Fruit fly (Drosophila melanogaster) whole organism, embryonic: ENCODE results near the gene Jon99Ci.

Source experiments
- Blimp-1 ChIP-seq: fragments of 200-800 bp; sonication (Bioruptor generic); optimal IDR thresholded peaks from 3 replicates; lab custom pipeline; 2018; ENCODE audit warnings: missing biosample characterization, missing genetic modification characterization, mild to moderate bottlenecking, moderate library complexity, missing genetic modification reagents
- CG10147 ChIP-seq: fragments of 200-800 bp; sonication (Bioruptor generic); optimal IDR thresholded peaks from 2 replicates; lab custom pipeline; 2019; ENCODE audit warnings: missing biosample characterization, mild to moderate bottlenecking, missing genetic modification characterization, moderate library complexity
- CG10979 ChIP-seq: fragments of 200-800 bp; sonication (Bioruptor generic); optimal IDR thresholded peaks from 2 replicates; lab custom pipeline; 2018; ENCODE audit warnings: missing biosample characterization, mild to moderate bottlenecking, missing genetic modification characterization, moderate library complexity
- CG11247 ChIP-seq: fragments of 200-800 bp; sonication (Bioruptor generic); IDR thresholded peaks from 2 replicates; pipeline ENCODE4 v1.3.6; 2022; ENCODE audit warnings: missing biosample characterization, missing genetic modification characterization
- CG11456 ChIP-seq: fragments of 200-800 bp; sonication (Bioruptor generic); IDR thresholded peaks from 3 replicates; pipeline ENCODE4 v1.3.6; 2022; ENCODE audit warnings: missing biosample characterization, missing genetic modification characterization
- CG17612 ChIP-seq: fragments of 200-800 bp; sonication (Bioruptor generic); IDR thresholded peaks from 2 replicates; pipeline ENCODE4 v1.3.6; 2022; ENCODE audit warnings: missing biosample characterization, missing genetic modification characterization
- CG2129 ChIP-seq: fragments of 200-800 bp; sonication (Bioruptor generic); IDR thresholded peaks from 2 replicates; pipeline ENCODE4 v1.3.6; 2022; ENCODE audit warnings: missing biosample characterization, missing genetic modification characterization; ENCODE audit not compliant: partially characterized antibody
- CG2202 ChIP-seq: fragments of 200-800 bp; sonication (Bioruptor generic); optimal IDR thresholded peaks from 2 replicates; lab custom pipeline; 2018; ENCODE audit warnings: missing biosample characterization, mild to moderate bottlenecking, missing genetic modification characterization
- CG2712 ChIP-seq: fragments of 200-800 bp; optimal IDR thresholded peaks from 3 replicates; lab custom pipeline; 2019; ENCODE audit warnings: missing biosample characterization, mild to moderate bottlenecking, missing genetic modification characterization, moderate library complexity
- CG31365 ChIP-seq: fragments of 200-800 bp; sonication (Bioruptor generic); optimal IDR thresholded peaks from 2 replicates; lab custom pipeline; 2018; ENCODE audit warnings: missing biosample characterization, mild to moderate bottlenecking, missing genetic modification characterization
- CG32767 ChIP-seq: fragments of 200-800 bp; sonication (Bioruptor generic); IDR thresholded peaks from 2 replicates; pipeline ENCODE4 v1.3.6; 2022; ENCODE audit warnings: missing biosample characterization, missing genetic modification characterization
- CG3281 ChIP-seq: fragments of 200-800 bp; sonication (Bioruptor generic); optimal IDR thresholded peaks from 3 replicates; lab custom pipeline; 2017; ENCODE audit warnings: missing biosample characterization, mild to moderate bottlenecking, missing genetic modification characterization
- CG3726 ChIP-seq: fragments of 200-800 bp; sonication (Bioruptor generic); IDR thresholded peaks from 3 replicates; pipeline ENCODE4, ENCODE4 v1.3.6; 2022; ENCODE audit warnings: missing biosample characterization, missing genetic modification characterization
- CG4282 ChIP-seq: fragments of 200-800 bp; sonication (Bioruptor generic); optimal IDR thresholded peaks from 2 replicates; lab custom pipeline; 2016; ENCODE audit warnings: missing biosample characterization, missing genetic modification characterization
- CG6689 ChIP-seq: fragments of 200-800 bp; sonication (Bioruptor generic); IDR thresholded peaks from 2 replicates; pipeline ENCODE4 v1.3.6; 2022; ENCODE audit warnings: missing biosample characterization, missing genetic modification characterization
- CG7372 ChIP-seq: fragments of 200-800 bp; sonication (Bioruptor generic); IDR thresholded peaks from 2 replicates; pipeline ENCODE4 v1.3.6; 2022; ENCODE audit warnings: missing biosample characterization, missing genetic modification characterization
- CG8290 ChIP-seq, 3 experiments: fragments of 200-800 bp; sonication (Bioruptor generic); optimal IDR thresholded peaks; 2 replicates each; lab custom pipeline; 2016 to 2019; ENCODE audit warnings: missing biosample characterization in 3 of 3, missing genetic modification characterization in 3 of 3, mild to moderate bottlenecking in 2 of 3, moderate library complexity in 1 of 3
- CG8359 ChIP-seq: fragments of 200-800 bp; sonication (Bioruptor generic); optimal IDR thresholded peaks from 2 replicates; lab custom pipeline; 2017; ENCODE audit warnings: missing biosample characterization, mild to moderate bottlenecking, missing genetic modification characterization, borderline replicate concordance
- CG8765 ChIP-seq: fragments of 200-800 bp; sonication (Bioruptor generic); IDR thresholded peaks from 2 replicates; pipeline ENCODE4 v1.3.6; 2022; ENCODE audit warnings: missing biosample characterization, missing genetic modification characterization
- CG9932 ChIP-seq: fragments of 200-800 bp; sonication (Bioruptor generic); IDR thresholded peaks from 2 replicates; pipeline ENCODE4 v1.3.6; 2022; ENCODE audit warnings: missing biosample characterization, missing genetic modification characterization
- Camta ChIP-seq: fragments of 200-800 bp; sonication (Bioruptor generic); optimal IDR thresholded peaks from 2 replicates; lab custom pipeline; 2016; ENCODE audit warnings: missing biosample characterization, missing genetic modification characterization
- Drgx ChIP-seq: fragments of 200-800 bp; sonication (Bioruptor generic); IDR thresholded peaks from 2 replicates; pipeline ENCODE4 v1.3.6; 2022; ENCODE audit warnings: missing biosample characterization, missing genetic modification characterization
- Ets65A ChIP-seq: fragments of 200-800 bp; sonication (Bioruptor generic); peaks from one replicate; lab custom pipeline; 2016; ENCODE audit warnings: missing biosample characterization, missing genetic modification characterization
- Hand ChIP-seq: fragments of 200-800 bp; sonication (Bioruptor generic); optimal IDR thresholded peaks from 2 replicates; lab custom pipeline; 2017; ENCODE audit warnings: mild to moderate bottlenecking, missing biosample characterization, missing genetic modification reagents, missing genetic modification characterization
- Hey ChIP-seq: fragments of 200-800 bp; sonication (Bioruptor generic); optimal IDR thresholded peaks from 3 replicates; lab custom pipeline; 2018; ENCODE audit warnings: missing biosample characterization, mild to moderate bottlenecking, missing genetic modification characterization
- MESR4 ChIP-seq: fragments of 200-800 bp; sonication (Bioruptor generic); optimal IDR thresholded peaks from 2 replicates; lab custom pipeline; 2018; ENCODE audit warnings: missing biosample characterization, mild to moderate bottlenecking, missing genetic modification characterization, moderate library complexity
- Max ChIP-seq: fragments of 200-800 bp; sonication (Bioruptor generic); optimal IDR thresholded peaks from 2 replicates; lab custom pipeline; 2016; ENCODE audit warnings: missing biosample characterization, mild to moderate bottlenecking, missing genetic modification characterization
- NK7.1 ChIP-seq: fragments of 200-800 bp; sonication (Bioruptor generic); optimal IDR thresholded peaks from 3 replicates; lab custom pipeline; 2016; ENCODE audit warnings: missing biosample characterization, missing genetic modification characterization
- Ravus ChIP-seq: fragments of 200-800 bp; sonication (Bioruptor generic); IDR thresholded peaks from 2 replicates; pipeline ENCODE4 v1.3.6; 2022; ENCODE audit warnings: missing biosample characterization, missing genetic modification characterization
- Vsx1 ChIP-seq: fragments of 200-800 bp; sonication (Bioruptor generic); optimal IDR thresholded peaks from 2 replicates; lab custom pipeline; 2017; ENCODE audit warnings: missing biosample characterization, mild to moderate bottlenecking, missing genetic modification characterization, missing genetic modification reagents
- Xrp1 ChIP-seq: fragments of 200-800 bp; sonication (Bioruptor generic); IDR thresholded peaks from 2 replicates; pipeline ENCODE4 v1.3.6; 2022; ENCODE audit warnings: missing biosample characterization, missing genetic modification characterization
- br ChIP-seq: fragments of >200 bp; optimal IDR thresholded peaks from 2 replicates; lab custom pipeline; 2017
- chn ChIP-seq: fragments of 200-800 bp; sonication (Bioruptor generic); optimal IDR thresholded peaks from 2 replicates; lab custom pipeline; 2016; ENCODE audit warnings: missing biosample characterization, missing genetic modification characterization
- ci ChIP-seq: fragments of 200-800 bp; sonication (Bioruptor generic); IDR thresholded peaks from 3 replicates; pipeline ENCODE4 v1.3.6; 2022; ENCODE audit warnings: missing biosample characterization, missing genetic modification characterization
- danr ChIP-seq: fragments of 200-800 bp; sonication (Bioruptor generic); IDR thresholded peaks from 2 replicates; pipeline ENCODE4 v1.3.6; 2022; ENCODE audit warnings: missing biosample characterization, missing genetic modification characterization
- disco-r ChIP-seq: fragments of 200-800 bp; sonication (Bioruptor generic); optimal IDR thresholded peaks from 2 replicates; lab custom pipeline; 2016; ENCODE audit warnings: missing biosample characterization, missing genetic modification characterization
- ems ChIP-seq: fragments of 200-800 bp; sonication (Bioruptor generic); optimal IDR thresholded peaks from 3 replicates; lab custom pipeline; 2016; ENCODE audit warnings: missing biosample characterization, missing genetic modification characterization
- exex ChIP-seq: fragments of 200-800 bp; sonication (Bioruptor generic); optimal IDR thresholded peaks from 4 replicates; lab custom pipeline; 2018; ENCODE audit warnings: missing biosample characterization, mild to moderate bottlenecking, missing genetic modification characterization, moderate library complexity
- odd ChIP-seq: fragments of 200-800 bp; sonication (Bioruptor generic); optimal IDR thresholded peaks from 2 replicates; lab custom pipeline; 2017; ENCODE audit warnings: missing biosample characterization, mild to moderate bottlenecking, missing genetic modification characterization
- ranshi ChIP-seq: fragments of 200-800 bp; sonication (Bioruptor generic); IDR thresholded peaks from 2 replicates; pipeline ENCODE4 v1.3.6; 2022; ENCODE audit warnings: missing biosample characterization, missing genetic modification characterization
- run ChIP-seq: fragments of 200-800 bp; sonication (Bioruptor generic); optimal IDR thresholded peaks from 3 replicates; lab custom pipeline; 2018; ENCODE audit warnings: missing biosample characterization, mild to moderate bottlenecking, missing genetic modification characterization
- scrt ChIP-seq: fragments of 200-800 bp; sonication (Bioruptor generic); optimal IDR thresholded peaks from 2 replicates; lab custom pipeline; 2018; ENCODE audit warnings: missing biosample characterization, mild to moderate bottlenecking, missing genetic modification characterization, moderate library complexity
- seq ChIP-seq: fragments of 200-800 bp; sonication (Bioruptor generic); IDR thresholded peaks from 2 replicates; pipeline ENCODE4 v1.3.6; 2022; ENCODE audit warnings: missing biosample characterization, missing genetic modification characterization
- slbo ChIP-seq: fragments of 200-800 bp; sonication (Bioruptor generic); IDR thresholded peaks from 2 replicates; pipeline ENCODE4 v1.3.6; 2022; ENCODE audit warnings: missing biosample characterization, missing genetic modification characterization
- stwl ChIP-seq: fragments of 200-800 bp; sonication (Bioruptor generic); optimal IDR thresholded peaks from 3 replicates; lab custom pipeline; 2018; ENCODE audit warnings: missing biosample characterization, mild to moderate bottlenecking, missing genetic modification characterization, moderate library complexity
- sug ChIP-seq: fragments of 200-800 bp; optimal IDR thresholded peaks from 2 replicates; lab custom pipeline; 2019; ENCODE audit warnings: missing biosample characterization, mild to moderate bottlenecking, missing genetic modification characterization, moderate library complexity
- vvl ChIP-seq: fragments of 200-800 bp; sonication (Bioruptor generic); IDR thresholded peaks from 2 replicates; pipeline ENCODE4 v1.3.6; 2022; ENCODE audit warnings: missing biosample characterization, missing genetic modification characterization
- wdn ChIP-seq: fragments of 200-800 bp; sonication (Bioruptor generic); IDR thresholded peaks from 2 replicates; pipeline ENCODE4 v1.3.6; 2022; ENCODE audit warnings: missing biosample characterization, missing genetic modification characterization

The Jon99Ci gene

DNA sequence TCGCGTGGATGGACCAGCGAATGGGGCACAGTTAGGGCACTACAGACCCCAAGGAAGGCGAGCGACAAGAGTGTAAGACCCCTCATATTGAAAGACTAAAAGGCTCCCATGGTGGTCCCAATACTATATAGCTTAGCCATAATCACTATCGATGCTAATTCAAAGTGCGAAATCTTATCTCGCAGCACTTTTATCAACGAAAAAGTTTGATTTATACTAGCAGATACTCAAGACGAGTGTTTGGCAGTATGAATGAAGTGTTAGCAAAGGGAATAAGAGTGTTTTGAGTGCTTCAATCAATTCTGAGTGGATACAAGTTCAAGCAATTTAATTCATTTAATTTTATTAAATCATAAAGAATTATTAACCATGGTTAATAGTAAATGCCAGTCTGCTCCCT, at the start of gene Jon99Ci:
Gene Jon99Ci, minus strand, starts transcription at position 101 of the 400 bp plus-strand sequence.
- TF ChIP-seq danr (GFP tag; lab: Robert Waterston, UW) = no peak
- TF ChIP-seq exex (tag; lab: Kevin White, UChicago) = peak; percentile 45
- peak; percentile 66 for TF ChIP-seq sug (tag; lab: Kevin White, UChicago)

DNA sequence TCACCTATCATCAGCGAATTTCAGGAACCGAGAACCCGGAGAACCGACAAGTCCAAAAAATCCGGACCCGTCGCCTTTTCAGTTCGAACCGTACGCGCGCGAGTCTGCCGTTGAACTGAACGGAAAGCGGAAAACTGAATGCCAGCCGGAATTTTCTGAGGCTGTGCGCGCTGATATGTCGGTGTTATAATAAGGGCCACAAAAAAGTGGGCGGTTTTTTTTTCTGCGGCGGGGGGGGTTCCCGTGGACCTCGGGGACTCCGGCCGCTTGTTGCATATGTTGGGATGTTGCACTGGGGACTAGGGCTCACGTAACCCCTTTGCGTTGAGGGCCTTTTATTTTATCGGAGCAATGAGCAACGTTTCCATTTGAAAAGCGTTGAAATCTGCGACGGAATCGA, 43.4 kb upstream of the Jon99Ci start, which contains the start of gene TkR99D:
Gene TkR99D, minus strand, starts transcription at position 101 of the 400 bp plus-strand sequence.
- TF ChIP-seq seq (GFP tag; lab: Robert Waterston, UW) (0 out of 2 replicates have a peak, but pooled peaks have one; percentile 8), stwl (tag; lab: Kevin White, UChicago) (no peak), slbo (no peak), NK7.1 (GFP tag; lab: Kevin White, UChicago) (no peak), Max (GFP tag; lab: Kevin White, UChicago) (no peak), CG3281 (no peak), Ets65A (GFP tag; lab: Kevin White, UChicago) (peak; percentile 47), ci (0 out of 3 replicates have a peak, but pooled peaks have one; percentile 14), CG2712 (no peak), scrt (GFP tag; lab: Kevin White, UChicago) (peak; percentile 50), ranshi (0 out of 2 replicates have a peak, but pooled peaks have one; percentile 4), CG10979 (no peak)

dm6 chr3R:29963102-29963501, 37.1 kb upstream of the Jon99Ci start:
- TF ChIP-seq CG10979 (no peak), Camta (GFP tag; lab: Kevin White, UChicago) (no peak), Drgx (GFP tag; lab: Robert Waterston, UW) (no peak), vvl (GFP tag; lab: Robert Waterston, UW) (no peak), CG17612 (GFP tag; lab: Robert Waterston, UW) (peak; percentile 93), Hand (GFP tag; lab: Kevin White, UChicago) (no peak), CG8290 (GFP tag; optimal IDR thresholded peaks at IDR 0.05; lab: Kevin White, UChicago) (peak; percentile 94), CG8290 (tag; optimal IDR thresholded peaks at IDR 0.05; lab: Kevin White, UChicago) (peak; percentile 2 to 74), CG4282 (GFP tag; lab: Kevin White, UChicago) (no peak), CG8765 (GFP tag; lab: Robert Waterston, UW) (no peak), CG2202 (tag; lab: Kevin White, UChicago) (no peak), CG10147 (GFP tag; lab: Kevin White, UChicago) (no peak), MESR4 (GFP tag; lab: Kevin White, UChicago) (no peak), CG2129 (no peak), Blimp-1 (peak; percentile 73), disco-r (no peak)

dm6 chr3R:29959329-29959728, 33.3 kb upstream of the Jon99Ci start:
- TF ChIP-seq Ravus (no peak), CG11247 (GFP tag; lab: Robert Waterston, UW) (0 out of 2 replicates have a peak, but pooled peaks have one; percentile 29), CG32767 (GFP tag; lab: Robert Waterston, UW) (no peak), CG3726 (GFP tag; lab: Robert Waterston, UW) (no peak), run (tag; lab: Kevin White, UChicago) (no peak), CG8359 (no peak), Xrp1 (GFP tag; lab: Robert Waterston, UW) (no peak), br (lab: Kevin White, UChicago) (no peak), chn (GFP tag; lab: Kevin White, UChicago) (no peak), Vsx1 (GFP tag; lab: Kevin White, UChicago) (no peak), Hey (tag; lab: Kevin White, UChicago) (no peak), CG7372 (no peak), CG31365 (tag; lab: Kevin White, UChicago) (no peak), wdn (GFP tag; lab: Robert Waterston, UW) (peak; percentile 38; the same call in 1 of the 2 replicates), CG6689 (no peak), odd (no peak), ems (GFP tag; lab: Kevin White, UChicago) (no peak), sug (tag; lab: Kevin White, UChicago) (no peak), CG11456 (GFP tag; lab: Robert Waterston, UW) (peak; percentile 29; the same call in 1 of the 3 replicates), CG9932 (GFP tag; lab: Robert Waterston, UW) (peak; percentile 44)
